Fruit fly (Drosophila melanogaster) whole organism, embryonic: ENCODE results near the gene sif.

Experiments used
- Atf3 ChIP-seq: fragments of 200-800 bp; sonication (Bioruptor generic); optimal IDR thresholded peaks from 3 replicates; lab custom pipeline; 2016; ENCODE audit warnings: missing biosample characterization, missing genetic modification characterization
- B-H1 ChIP-seq: fragments of 200-800 bp; sonication (Bioruptor generic); IDR thresholded peaks from 3 replicates; pipeline ENCODE4 v1.3.6; 2022; ENCODE audit warnings: missing biosample characterization, missing genetic modification characterization
- Bdp1 ChIP-seq: fragments of 200-800 bp; sonication (Bioruptor generic); optimal IDR thresholded peaks from 3 replicates; lab custom pipeline; 2016; ENCODE audit warnings: missing biosample characterization, missing genetic modification characterization
- CG10366 ChIP-seq: fragments of 200-800 bp; sonication (Bioruptor generic); IDR thresholded peaks from 2 replicates; pipeline ENCODE4 v1.3.6; 2022; ENCODE audit warnings: missing biosample characterization, missing genetic modification characterization
- CG10431 ChIP-seq: fragments of 200-800 bp; sonication (Bioruptor generic); optimal IDR thresholded peaks from 3 replicates; lab custom pipeline; 2018; ENCODE audit warnings: missing biosample characterization, mild to moderate bottlenecking, missing genetic modification characterization
- CG11696 ChIP-seq: fragments of 200-800 bp; sonication (Bioruptor generic); IDR thresholded peaks from 2 replicates; pipeline ENCODE4 v1.3.6; 2022; ENCODE audit warnings: missing biosample characterization, missing genetic modification characterization
- CG12071 ChIP-seq: fragments of 200-800 bp; sonication (Bioruptor generic); optimal IDR thresholded peaks from 3 replicates; lab custom pipeline; 2018; ENCODE audit warnings: missing biosample characterization, mild to moderate bottlenecking, missing genetic modification characterization
- CG13287 ChIP-seq: fragments of 200-800 bp; sonication (Bioruptor generic); IDR thresholded peaks from 2 replicates; pipeline ENCODE4 v1.3.6; 2022; ENCODE audit warnings: missing biosample characterization, missing genetic modification characterization; ENCODE audit not compliant: partially characterized antibody
- CG14860 ChIP-seq: fragments of 200-800 bp; sonication (Bioruptor generic); IDR thresholded peaks from 3 replicates; pipeline ENCODE4 v1.3.6; 2022; ENCODE audit warnings: missing biosample characterization, missing genetic modification characterization; ENCODE audit not compliant: partially characterized antibody
- CG15011 ChIP-seq: fragments of 200-800 bp; sonication (Bioruptor generic); optimal IDR thresholded peaks from 3 replicates; lab custom pipeline; 2018; ENCODE audit warnings: missing biosample characterization, mild to moderate bottlenecking, missing genetic modification characterization
- CG15269 ChIP-seq: fragments of 200-800 bp; sonication (Bioruptor generic); optimal IDR thresholded peaks from 2 replicates; lab custom pipeline; 2018; ENCODE audit warnings: missing biosample characterization, mild to moderate bottlenecking, missing genetic modification characterization, moderate library complexity
- CG17328 ChIP-seq: fragments of 200-800 bp; sonication (Bioruptor generic); IDR thresholded peaks from 2 replicates; pipeline ENCODE4 v1.3.6; 2022; ENCODE audit warnings: missing biosample characterization, missing genetic modification characterization
- CG17612 ChIP-seq: fragments of 200-800 bp; sonication (Bioruptor generic); IDR thresholded peaks from 2 replicates; pipeline ENCODE4 v1.3.6; 2022; ENCODE audit warnings: missing biosample characterization, missing genetic modification characterization
- CG17912 ChIP-seq: fragments of 200-800 bp; sonication (Bioruptor generic); optimal IDR thresholded peaks from 2 replicates; lab custom pipeline; 2018; ENCODE audit warnings: missing biosample characterization, mild to moderate bottlenecking, missing genetic modification characterization
- CG18764 ChIP-seq: fragments of 200-800 bp; sonication (Bioruptor generic); optimal IDR thresholded peaks from 3 replicates; lab custom pipeline; 2016; ENCODE audit warnings: missing biosample characterization, missing genetic modification characterization
- CG30020 ChIP-seq: fragments of 200-800 bp; optimal IDR thresholded peaks from 2 replicates; lab custom pipeline; 2019; ENCODE audit warnings: missing biosample characterization, mild to moderate bottlenecking, missing genetic modification characterization, moderate library complexity
- CG3163 ChIP-seq: fragments of 200-800 bp; sonication (Bioruptor generic); optimal IDR thresholded peaks from 3 replicates; lab custom pipeline; 2016; ENCODE audit warnings: missing biosample characterization, missing genetic modification characterization
- CG4328 ChIP-seq: fragments of 200-800 bp; sonication (Bioruptor generic); optimal IDR thresholded peaks from 3 replicates; lab custom pipeline; 2017; ENCODE audit warnings: missing biosample characterization, missing genetic modification reagents, missing genetic modification characterization
- CG4360 ChIP-seq: fragments of 200-800 bp; sonication (Bioruptor generic); IDR thresholded peaks from 2 replicates; pipeline ENCODE4 v1.3.6; 2022; ENCODE audit warnings: missing biosample characterization, missing genetic modification characterization
- D19A ChIP-seq: fragments of 200-800 bp; optimal IDR thresholded peaks from 3 replicates; lab custom pipeline; 2019; ENCODE audit warnings: missing biosample characterization, mild to moderate bottlenecking, missing genetic modification characterization, moderate library complexity
- Dek ChIP-seq: fragments of 200-800 bp; sonication (Bioruptor generic); optimal IDR thresholded peaks from 3 replicates; lab custom pipeline; 2019; ENCODE audit warnings: missing biosample characterization, mild to moderate bottlenecking, missing genetic modification characterization, moderate library complexity
- Dip2 ChIP-seq: fragments of 200-800 bp; sonication (Bioruptor generic); IDR thresholded peaks from 2 replicates; pipeline ENCODE4 v1.3.6; 2022; ENCODE audit warnings: missing biosample characterization, missing genetic modification characterization
- Hand ChIP-seq: fragments of 200-800 bp; sonication (Bioruptor generic); optimal IDR thresholded peaks from 2 replicates; lab custom pipeline; 2017; ENCODE audit warnings: mild to moderate bottlenecking, missing biosample characterization, missing genetic modification reagents, missing genetic modification characterization
- Hmr ChIP-seq: fragments of 200-800 bp; sonication (Bioruptor generic); optimal IDR thresholded peaks from 3 replicates; lab custom pipeline; 2017; ENCODE audit warnings: mild to moderate bottlenecking, missing biosample characterization, missing genetic modification reagents, missing genetic modification characterization
- Med ChIP-seq: fragments of 200-800 bp; sonication (Bioruptor generic); peaks from one replicate; lab custom pipeline; 2016; ENCODE audit warnings: missing biosample characterization, missing genetic modification characterization, mild to moderate bottlenecking, inconsistent platforms, moderate library complexity
- NC2β ChIP-seq: fragments of 200-800 bp; sonication (Bioruptor generic); optimal IDR thresholded peaks from 2 replicates; lab custom pipeline; 2016; ENCODE audit warnings: missing biosample characterization, missing genetic modification characterization
- NK7.1 ChIP-seq: fragments of 200-800 bp; sonication (Bioruptor generic); optimal IDR thresholded peaks from 3 replicates; lab custom pipeline; 2016; ENCODE audit warnings: missing biosample characterization, missing genetic modification characterization
- Rfx ChIP-seq: fragments of 200-800 bp; sonication (Bioruptor generic); IDR thresholded peaks from 2 replicates; pipeline ENCODE4 v1.3.6; 2022; ENCODE audit warnings: missing biosample characterization, missing genetic modification characterization
- Trl ChIP-seq, 3 experiments: fragments of >200 bp in 2 of 3; fragments of 200-800 bp in 1 of 3; sonication (Bioruptor generic) in 1 of 3; optimal IDR thresholded peaks; 2 replicates in 1 of 3; 3 replicates in 2 of 3; lab custom pipeline; 2016 to 2017; ENCODE audit warnings: missing biosample characterization in 1 of 3, missing genetic modification characterization in 1 of 3
- Xrp1 ChIP-seq: fragments of 200-800 bp; sonication (Bioruptor generic); IDR thresholded peaks from 2 replicates; pipeline ENCODE4 v1.3.6; 2022; ENCODE audit warnings: missing biosample characterization, missing genetic modification characterization
- bowl ChIP-seq: fragments of 200-800 bp; sonication (Bioruptor generic); IDR thresholded peaks from 2 replicates; pipeline ENCODE4 v1.3.6; 2022; ENCODE audit warnings: missing biosample characterization, missing genetic modification characterization
- crol ChIP-seq: fragments of 200-800 bp; sonication (Bioruptor generic); IDR thresholded peaks from 2 replicates; pipeline ENCODE4 v1.3.6; 2022; ENCODE audit warnings: missing biosample characterization, missing genetic modification characterization
- dm ChIP-seq: fragments of 200-800 bp; sonication (Bioruptor generic); optimal IDR thresholded peaks from 3 replicates; lab custom pipeline; 2016; ENCODE audit warnings: missing biosample characterization, missing genetic modification characterization
- dysf ChIP-seq: fragments of 200-800 bp; sonication (Bioruptor generic); IDR thresholded peaks from 3 replicates; pipeline ENCODE4 v1.3.6; 2022; ENCODE audit warnings: missing biosample characterization, missing genetic modification characterization
- gce ChIP-seq: fragments of 200-800 bp; sonication (Bioruptor generic); IDR thresholded peaks from 3 replicates; pipeline ENCODE4 v1.3.6; 2022; ENCODE audit warnings: missing biosample characterization, missing genetic modification characterization
- gsb ChIP-seq: fragments of 200-800 bp; sonication (Bioruptor generic); IDR thresholded peaks from 2 replicates; pipeline ENCODE4 v1.3.6; 2022; ENCODE audit warnings: missing biosample characterization, missing genetic modification characterization
- kay ChIP-seq: fragments of 200-800 bp; sonication (Bioruptor generic); optimal IDR thresholded peaks from 2 replicates; lab custom pipeline; 2016; ENCODE audit warnings: missing biosample characterization, missing genetic modification characterization
- lmd ChIP-seq: fragments of 200-800 bp; sonication (Bioruptor generic); IDR thresholded peaks from 2 replicates; pipeline ENCODE4 v1.3.6; 2022; ENCODE audit warnings: missing biosample characterization, missing genetic modification characterization
- mam ChIP-seq: fragments of 200-800 bp; sonication (Bioruptor generic); optimal IDR thresholded peaks from 3 replicates; lab custom pipeline; 2016; ENCODE audit warnings: missing biosample characterization, missing genetic modification characterization
- oc ChIP-seq: fragments of 200-800 bp; sonication (Bioruptor generic); optimal IDR thresholded peaks from 2 replicates; lab custom pipeline; 2018; ENCODE audit warnings: missing biosample characterization, mild to moderate bottlenecking, missing genetic modification characterization, moderate library complexity
- pfk ChIP-seq: fragments of 200-800 bp; sonication (Bioruptor generic); optimal IDR thresholded peaks from 2 replicates; lab custom pipeline; 2018; ENCODE audit warnings: missing biosample characterization, mild to moderate bottlenecking, missing genetic modification characterization, moderate library complexity
- pnt ChIP-seq: fragments of 200-800 bp; sonication (Bioruptor generic); optimal IDR thresholded peaks from 3 replicates; lab custom pipeline; 2016; ENCODE audit warnings: missing biosample characterization, missing genetic modification characterization
- prd ChIP-seq, 3 experiments: fragments of >200 bp in 2 of 3; fragments of 200-800 bp in 1 of 3; sonication (Bioruptor generic) in 1 of 3; optimal IDR thresholded peaks in 2 of 3; IDR thresholded peaks in 1 of 3; 2 replicates in 2 of 3; 3 replicates in 1 of 3; pipeline versions ENCODE4 v1.3.6 to Lab custom; 2017 to 2022; ENCODE audit warnings: missing biosample characterization in 1 of 3, missing genetic modification characterization in 1 of 3
- ranshi ChIP-seq: fragments of 200-800 bp; sonication (Bioruptor generic); IDR thresholded peaks from 2 replicates; pipeline ENCODE4 v1.3.6; 2022; ENCODE audit warnings: missing biosample characterization, missing genetic modification characterization
- sug ChIP-seq: fragments of 200-800 bp; optimal IDR thresholded peaks from 2 replicates; lab custom pipeline; 2019; ENCODE audit warnings: missing biosample characterization, mild to moderate bottlenecking, missing genetic modification characterization, moderate library complexity
- tap ChIP-seq: fragments of 200-800 bp; optimal IDR thresholded peaks from 3 replicates; lab custom pipeline; 2019; ENCODE audit warnings: missing biosample characterization, mild to moderate bottlenecking, missing genetic modification characterization, moderate library complexity
- wek ChIP-seq: fragments of 200-800 bp; sonication (Bioruptor generic); optimal IDR thresholded peaks from 3 replicates; lab custom pipeline; 2018; ENCODE audit warnings: missing biosample characterization, mild to moderate bottlenecking, missing genetic modification characterization, moderate library complexity
- zf30C ChIP-seq: fragments of 200-800 bp; sonication (Bioruptor generic); optimal IDR thresholded peaks from 3 replicates; lab custom pipeline; 2018; ENCODE audit warnings: missing biosample characterization, mild to moderate bottlenecking, missing genetic modification characterization
- zfh1 ChIP-seq: fragments of 200-800 bp; sonication (Bioruptor generic); IDR thresholded peaks from 3 replicates; pipeline ENCODE4 v1.3.6; 2022; ENCODE audit warnings: missing biosample characterization, missing genetic modification characterization

Gene sif

DNA sequence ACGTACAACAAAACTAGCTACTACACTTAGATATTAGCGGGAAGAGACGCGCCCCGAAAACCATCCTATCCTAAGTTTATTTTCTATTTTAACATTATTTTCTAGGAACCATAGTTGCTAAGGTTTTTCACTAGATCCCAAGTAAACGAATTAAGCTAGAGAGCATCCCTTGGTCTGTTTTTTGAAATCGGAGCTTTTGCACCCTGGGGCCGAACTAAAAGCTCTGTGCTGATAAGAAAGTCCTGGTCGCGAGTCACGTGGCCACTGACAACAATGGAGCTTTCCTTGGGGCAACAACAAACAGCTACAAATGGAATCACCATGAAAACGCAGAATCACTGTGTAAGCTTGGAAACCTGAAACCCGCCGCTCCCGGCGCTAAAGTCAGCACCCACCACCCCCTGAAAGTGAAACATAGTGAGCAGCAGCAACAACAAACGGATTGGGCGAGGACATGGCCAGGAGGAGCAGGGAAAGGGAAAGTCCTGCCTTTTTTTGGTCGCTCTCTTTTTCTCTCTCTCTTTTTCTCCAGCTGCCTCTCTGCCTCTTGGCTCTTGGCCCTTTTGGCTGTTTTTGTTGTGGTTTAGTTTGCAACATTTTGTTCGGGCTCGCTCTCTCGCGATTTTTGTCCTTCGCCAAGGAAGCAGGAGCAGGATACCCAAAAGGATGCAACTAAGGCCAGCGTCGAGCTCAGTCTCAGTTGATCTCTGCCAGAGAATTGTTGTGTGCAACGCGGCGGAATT, at the start of gene sif:
sif (plus strand) TSS at position 693 of the 743 bp plus-strand sequence.
- TF ChIP-seq Hand (GFP tag; lab: Kevin White, UChicago): peak; percentile 20
- TF ChIP-seq kay (GFP tag; lab: Kevin White, UChicago): no peak
- no peak for TF ChIP-seq ranshi (GFP tag; lab: Robert Waterston, UW)
- TF ChIP-seq mam (GFP tag; lab: Kevin White, UChicago): no peak
- TF ChIP-seq gce: no peak
- TF ChIP-seq gsb (GFP tag; lab: Robert Waterston, UW): no peak
- no peak for TF ChIP-seq CG17612
- no peak for TF ChIP-seq CG15011 (GFP tag; lab: Kevin White, UChicago)
- no peak for TF ChIP-seq CG18764 (GFP tag; lab: Kevin White, UChicago)
- no peak for TF ChIP-seq NK7.1 (GFP tag; lab: Kevin White, UChicago)
- TF ChIP-seq CG11696 (GFP tag; lab: Robert Waterston, UW): no peak
- TF ChIP-seq sug (tag; lab: Kevin White, UChicago): peak; percentile 8
- TF ChIP-seq tap: no peak
- TF ChIP-seq CG17912 (GFP tag; lab: Kevin White, UChicago): no peak
- TF ChIP-seq wek (GFP tag; lab: Kevin White, UChicago): no peak
- TF ChIP-seq CG14860 (GFP tag; lab: Robert Waterston, UW): no peak
- TF ChIP-seq Med: peak; percentile 41
- TF ChIP-seq pfk (GFP tag; lab: Kevin White, UChicago): no peak
- TF ChIP-seq oc (tag; lab: Kevin White, UChicago): no peak
- no peak for TF ChIP-seq NC2β
- peak; percentile 42; the same call in 1 of the 2 replicates for TF ChIP-seq Rfx
- TF ChIP-seq zf30C: no peak
- no peak for TF ChIP-seq CG17328 (GFP tag; lab: Robert Waterston, UW)
- TF ChIP-seq zfh1 (GFP tag; lab: Robert Waterston, UW): no peak
- TF ChIP-seq lmd (GFP tag; lab: Robert Waterston, UW): no peak
- TF ChIP-seq CG12071 (GFP tag; lab: Kevin White, UChicago): no peak
- TF ChIP-seq pnt (GFP tag; lab: Kevin White, UChicago): no peak
- TF ChIP-seq Hmr: no peak
- TF ChIP-seq CG15269 (tag; lab: Kevin White, UChicago): no peak
- no peak for TF ChIP-seq CG10431
- TF ChIP-seq Dip2 (GFP tag; lab: Robert Waterston, UW): no peak
- TF ChIP-seq D19A (tag; lab: Kevin White, UChicago): peak; percentile 53
- TF ChIP-seq CG30020 (tag; lab: Kevin White, UChicago): no peak
- TF ChIP-seq Atf3 (GFP tag; lab: Kevin White, UChicago): no peak
- TF ChIP-seq crol (GFP tag; lab: Robert Waterston, UW): peak; percentile 89
- peak; percentile 66 for TF ChIP-seq CG4360 (GFP tag; lab: Robert Waterston, UW)
- no peak for TF ChIP-seq Xrp1 (GFP tag; lab: Robert Waterston, UW)
- no peak for TF ChIP-seq CG4328 (GFP tag; lab: Kevin White, UChicago)
- no peak for TF ChIP-seq dm (GFP tag; lab: Kevin White, UChicago)
- no peak for TF ChIP-seq Bdp1 (GFP tag; lab: Kevin White, UChicago)
- TF ChIP-seq prd (optimal IDR thresholded peaks at IDR 0.05; lab: Kevin White, UChicago): no peak
- no peak for TF ChIP-seq prd (GFP tag; IDR thresholded peaks at IDR 0.05; lab: Robert Waterston, UW)
- no peak for TF ChIP-seq B-H1 (GFP tag; lab: Robert Waterston, UW)
- no peak for TF ChIP-seq dysf (GFP tag; lab: Robert Waterston, UW)
- TF ChIP-seq CG10366 (GFP tag; lab: Robert Waterston, UW): no peak
- no peak for TF ChIP-seq Dek (tag; lab: Kevin White, UChicago)
- peak; percentile 5 for TF ChIP-seq CG3163 (GFP tag; lab: Kevin White, UChicago)
- no peak for TF ChIP-seq CG13287
- TF ChIP-seq Trl (optimal IDR thresholded peaks at IDR 0.05; lab: Kevin White, UChicago): peak; percentile 53 to 76
- TF ChIP-seq Trl (GFP tag; optimal IDR thresholded peaks at IDR 0.05; lab: Kevin White, UChicago): no peak
- no peak for TF ChIP-seq bowl (GFP tag; lab: Robert Waterston, UW)
